Worm (Caenorhabditis elegans) whole organism, L1 larva: ENCODE measurements around the gene C33E10.8.
"Not testable (repeated sequence)": the region's sequence is repeated elsewhere in the genome, so short reads cannot be mapped to it uniquely, and the experiment has no call there.

Experiments
- C04F5.9 ChIP-seq: sonication (generic microtip); optimal IDR thresholded peaks from 2 replicates; lab custom pipeline; 2016; ENCODE audit warnings: missing genetic modification characterization, missing compliant biosample characterization
- C34B4.2 ChIP-seq: sonication (generic microtip); optimal IDR thresholded peaks from 2 replicates; lab custom pipeline; 2017; ENCODE audit warnings: mild to moderate bottlenecking, missing genetic modification characterization, missing compliant biosample characterization
- F16B12.6 ChIP-seq: fragments of 150-350 bp; optimal IDR thresholded peaks from 2 replicates; lab custom pipeline; 2014; ENCODE audit warnings: missing biosample characterization, missing genetic modification characterization
- aha-1 ChIP-seq: fragments of 150-350 bp; optimal IDR thresholded peaks from 2 replicates; lab custom pipeline; 2014; ENCODE audit warnings: missing biosample characterization, missing genetic modification characterization
- alr-1 ChIP-seq: fragments of 200-800 bp; sonication (Bioruptor generic); optimal IDR thresholded peaks from 2 replicates; lab custom pipeline; 2018; ENCODE audit warnings: borderline replicate concordance, mild to moderate bottlenecking, missing genetic modification characterization, missing compliant biosample characterization
- aly-2 ChIP-seq: fragments of 150-350 bp; optimal IDR thresholded peaks from 2 replicates; lab custom pipeline; 2014; ENCODE audit warnings: missing biosample characterization, missing genetic modification characterization
- efl-1 ChIP-seq, 4 experiments: fragments of 150-350 bp; optimal IDR thresholded peaks in 3 of 4; peaks in 1 of 4; 1 replicate in 1 of 4; 2 replicates in 3 of 4; lab custom pipeline; 2014; ENCODE audit warnings: missing biosample characterization in 2 of 4, missing genetic modification characterization in 2 of 4, missing genetic modification reagents in 2 of 4
- elt-2 ChIP-seq: sonication (generic microtip); optimal IDR thresholded peaks from 2 replicates; lab custom pipeline; 2016; ENCODE audit warnings: missing genetic modification characterization, mild to moderate bottlenecking, inconsistent platforms, missing compliant biosample characterization, missing genetic modification reagents
- fkh-10 ChIP-seq: sonication (generic microtip); optimal IDR thresholded peaks from 2 replicates; lab custom pipeline; 2017; ENCODE audit warnings: missing biosample characterization, missing genetic modification reagents, missing genetic modification characterization
- grh-1 ChIP-seq: fragments of 200-800 bp; sonication (Bioruptor generic); IDR thresholded peaks from 2 replicates; pipeline ENCODE4 v1.3.6; 2022; ENCODE audit warnings: missing genetic modification reagents, missing genetic modification characterization, missing compliant biosample characterization
- hlh-4 ChIP-seq: sonication (generic microtip); optimal IDR thresholded peaks from 2 replicates; lab custom pipeline; 2016; ENCODE audit warnings: mild to moderate bottlenecking, missing genetic modification characterization, missing compliant biosample characterization
- hpl-2 ChIP-seq: fragments of 150-350 bp; optimal IDR thresholded peaks from 2 replicates; lab custom pipeline; 2014; ENCODE audit warnings: missing biosample characterization, missing genetic modification reagents, missing genetic modification characterization
- irx-1 ChIP-seq: sonication (generic microtip); optimal IDR thresholded peaks from 2 replicates; lab custom pipeline; 2016; ENCODE audit warnings: missing genetic modification characterization, missing compliant biosample characterization
- isw-1 ChIP-seq: fragments of 200-800 bp; sonication (Bioruptor generic); IDR thresholded peaks from 2 replicates; pipeline ENCODE4 v1.3.6; 2022; ENCODE audit warnings: missing genetic modification characterization, missing compliant biosample characterization
- lin-14 ChIP-seq: fragments of 200-800 bp; sonication (Bioruptor generic); optimal IDR thresholded peaks from 2 replicates; lab custom pipeline; 2018; ENCODE audit warnings: mild to moderate bottlenecking, missing genetic modification characterization, moderate library complexity, missing compliant biosample characterization
- lin-35 ChIP-seq, 2 experiments: fragments of 150-350 bp; optimal IDR thresholded peaks; 2 replicates each; lab custom pipeline; 2014; ENCODE audit warnings: missing biosample characterization in 2 of 2, missing genetic modification characterization in 2 of 2, missing genetic modification reagents in 2 of 2
- lsy-2 ChIP-seq, 2 experiments: fragments of 150-350 bp; optimal IDR thresholded peaks; 2 replicates each; lab custom pipeline; 2014; ENCODE audit warnings: missing biosample characterization in 2 of 2, missing genetic modification characterization in 2 of 2
- mef-2 ChIP-seq: fragments of 150-350 bp; optimal IDR thresholded peaks from 2 replicates; lab custom pipeline; 2014; ENCODE audit warnings: missing biosample characterization, missing genetic modification characterization
- nhr-11 ChIP-seq: fragments of 150-350 bp; optimal IDR thresholded peaks from 2 replicates; lab custom pipeline; 2014; ENCODE audit warnings: missing biosample characterization, missing genetic modification characterization
- nhr-19 ChIP-seq: fragments of 200-800 bp; sonication (Bioruptor generic); conservative IDR thresholded peaks from 2 replicates; pipeline ENCODE4 v1.3.6; 2022; ENCODE audit warnings: missing genetic modification characterization, missing compliant biosample characterization
- nhr-237 ChIP-seq: fragments of 150-350 bp; optimal IDR thresholded peaks from 2 replicates; lab custom pipeline; 2014; ENCODE audit warnings: missing biosample characterization, missing genetic modification characterization
- nhr-84 ChIP-seq: sonication (generic microtip); optimal IDR thresholded peaks from 2 replicates; lab custom pipeline; 2017; ENCODE audit warnings: missing biosample characterization, missing genetic modification characterization
- nhr-85 ChIP-seq: sonication (generic microtip); peaks from one replicate; lab custom pipeline; 2016; ENCODE audit warnings: missing genetic modification characterization, inconsistent platforms, missing compliant biosample characterization
- nhr-90 ChIP-seq: sonication (generic microtip); optimal IDR thresholded peaks from 2 replicates; lab custom pipeline; 2016; ENCODE audit warnings: mild to moderate bottlenecking, missing genetic modification characterization, missing compliant biosample characterization; ENCODE audit not compliant: poor library complexity
- rnt-1 ChIP-seq: sonication (generic microtip); optimal IDR thresholded peaks from 2 replicates; lab custom pipeline; 2016; ENCODE audit warnings: mild to moderate bottlenecking, missing genetic modification characterization, moderate library complexity, missing compliant biosample characterization
- snpc-4 ChIP-seq: fragments of 150-350 bp; optimal IDR thresholded peaks from 2 replicates; lab custom pipeline; 2014; ENCODE audit warnings: missing biosample characterization, missing genetic modification characterization
- snu-23 ChIP-seq: sonication (generic microtip); optimal IDR thresholded peaks from 2 replicates; lab custom pipeline; 2016; ENCODE audit warnings: missing genetic modification characterization, missing compliant biosample characterization
- sptf-1 ChIP-seq: fragments of 150-350 bp; optimal IDR thresholded peaks from 2 replicates; lab custom pipeline; 2014; ENCODE audit warnings: missing biosample characterization, missing genetic modification characterization
- tbx-2 ChIP-seq: sonication (generic microtip); optimal IDR thresholded peaks from 2 replicates; lab custom pipeline; 2016; ENCODE audit warnings: missing genetic modification characterization, missing compliant biosample characterization
- unc-98 ChIP-seq: fragments of 200-800 bp; sonication (Bioruptor generic); IDR thresholded peaks from 2 replicates; pipeline ENCODE4 v1.3.6; 2022; ENCODE audit warnings: missing genetic modification characterization, missing compliant biosample characterization
- zag-1 ChIP-seq: fragments of 150-350 bp; optimal IDR thresholded peaks from 2 replicates; lab custom pipeline; 2014; ENCODE audit warnings: missing biosample characterization, missing genetic modification characterization
- zip-4 ChIP-seq: fragments of 200-800 bp; sonication (Bioruptor generic); optimal IDR thresholded peaks from 2 replicates; lab custom pipeline; 2018; ENCODE audit warnings: mild to moderate bottlenecking, missing genetic modification characterization, moderate library complexity, missing compliant biosample characterization

The C33E10.8 gene

ce11 chrX:17304920-17305319, 10.3 kb upstream of the C33E10.8 start, which contains the start of gene C33E10.1:
Gene C33E10.1 (plus strand): TSS chrX:17305220.
- TF ChIP-seq C34B4.2; nhr-85 (tag; lab: Kevin White, UChicago); hlh-4: not testable (repeated sequence)

DNA sequence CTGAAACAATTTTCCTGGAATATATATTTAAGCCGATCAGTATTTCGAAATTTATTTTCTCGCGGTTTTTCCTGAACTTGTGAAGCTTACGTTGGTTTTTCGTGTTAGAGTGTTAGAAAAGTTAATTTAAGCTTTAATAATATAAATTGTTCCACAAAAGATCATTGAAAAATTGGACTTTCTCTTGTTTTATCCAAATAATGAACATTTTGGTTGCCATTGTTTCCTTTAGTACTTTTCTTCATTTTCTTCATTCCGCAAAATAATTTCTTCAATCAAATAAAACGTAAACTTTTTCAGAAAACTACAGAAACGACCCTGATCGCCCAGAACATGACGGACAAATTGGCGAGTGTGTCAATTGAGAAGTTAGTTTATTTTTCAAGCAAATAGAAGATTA, 7.8 kb upstream of the C33E10.8 start, which contains the start of gene fbxa-120:
TSS of gene fbxa-120 (plus strand) at position 301 of the 400 bp plus-strand sequence.
- no peak for TF ChIP-seq zag-1 (tag; lab: Kevin White, UChicago)
- no peak for TF ChIP-seq aha-1
- no peak for TF ChIP-seq snpc-4 (tag; lab: Kevin White, UChicago)
- TF ChIP-seq elt-2 (tag; lab: Kevin White, UChicago): no peak
- no peak for TF ChIP-seq tbx-2 (tag; lab: Kevin White, UChicago)
- TF ChIP-seq lin-14 (GFP tag; lab: Kevin White, UChicago): no peak
- no peak for TF ChIP-seq isw-1
- TF ChIP-seq irx-1: no peak
- TF ChIP-seq unc-98 (GFP tag; lab: Robert Waterston, UW): no peak
- no peak for TF ChIP-seq hpl-2 (GFP tag; lab: Kevin White, UChicago)
- TF ChIP-seq snu-23: no peak
- TF ChIP-seq zip-4 (GFP tag; lab: Kevin White, UChicago): no peak
- TF ChIP-seq rnt-1 (tag; lab: Kevin White, UChicago): no peak

ce11 chrX:17301900-17302299, 7.3 kb upstream of the C33E10.8 start, which contains the start of gene C33E10.10:
Gene C33E10.10 (minus strand): TSS chrX:17302000.
- TF ChIP-seq nhr-19 (GFP tag; lab: Robert Waterston, UW) (no peak), snu-23 (no peak), hlh-4 (no peak)

DNA sequence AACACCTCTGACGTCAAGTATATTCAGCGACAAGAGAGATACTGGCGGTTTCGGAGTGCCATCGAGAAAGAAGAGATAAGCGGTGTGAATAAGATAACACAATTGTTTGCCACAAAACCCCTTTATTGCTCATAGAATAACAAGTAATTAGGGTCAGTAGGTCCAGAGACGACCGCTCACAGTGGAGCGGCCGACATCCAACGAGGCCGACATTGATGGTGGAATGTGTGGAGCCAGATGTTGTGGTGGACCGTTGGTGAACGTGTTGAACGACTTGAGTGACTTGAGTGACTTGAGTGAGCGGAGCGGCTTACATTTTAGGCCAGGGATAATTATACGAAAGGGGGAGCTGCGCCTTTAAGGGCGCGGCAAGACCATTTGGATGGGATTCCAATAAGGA, 6.1 kb upstream of the C33E10.8 start:
- no peak for TF ChIP-seq efl-1 (optimal IDR thresholded peaks at IDR 0.05; lab: Kevin White, UChicago)
- no peak for TF ChIP-seq efl-1 (GFP tag; optimal IDR thresholded peaks at IDR 0.05 in 1 of 2; lab: Kevin White, UChicago)
- peak; percentile 91 for TF ChIP-seq snpc-4 (tag; lab: Kevin White, UChicago)

DNA sequence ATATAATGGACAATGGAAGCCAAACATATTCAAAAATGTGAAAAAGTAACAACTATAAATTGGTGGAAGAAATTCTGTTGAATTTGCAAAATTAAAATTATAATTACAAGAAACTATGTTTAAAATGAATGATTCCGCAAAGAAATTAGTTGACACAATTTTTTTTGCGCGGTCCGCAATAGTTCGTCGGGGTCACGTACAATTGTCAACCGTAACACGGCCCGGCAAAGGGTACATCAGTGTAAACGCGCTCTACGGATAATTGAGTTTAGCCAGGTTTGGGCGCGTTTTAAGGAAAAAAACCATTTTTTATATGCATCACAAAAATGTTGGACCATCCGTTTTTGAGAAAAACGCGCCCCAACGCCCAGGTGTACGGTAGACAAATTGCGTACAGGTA, 2.8 kb upstream of the C33E10.8 start:
- TF ChIP-seq lsy-2 (tag; optimal IDR thresholded peaks at IDR 0.05; lab: Kevin White, UChicago) (peak; percentile 6 to 88), F16B12.6 (tag; lab: Kevin White, UChicago) (peak; percentile 9), C34B4.2 (no peak), lin-35 (GFP tag; optimal IDR thresholded peaks at IDR 0.05; lab: Kevin White, UChicago) (peak in 1 of 2 experiments; percentile 5), nhr-85 (tag; lab: Kevin White, UChicago) (peak; percentile 0), lin-14 (GFP tag; lab: Kevin White, UChicago) (no peak)

- no peak for TF ChIP-seq sptf-1 (tag; lab: Kevin White, UChicago)
- no peak for TF ChIP-seq fkh-10 (GFP tag; lab: Kevin White, UChicago)
- no peak for TF ChIP-seq F16B12.6 (tag; lab: Kevin White, UChicago)
- TF ChIP-seq mef-2: no peak
- no peak for TF ChIP-seq hlh-4
- no peak for TF ChIP-seq nhr-237 (tag; lab: Kevin White, UChicago)
- no peak for TF ChIP-seq zag-1 (tag; lab: Kevin White, UChicago)
- no peak for TF ChIP-seq C04F5.9 (tag; lab: Kevin White, UChicago)
- TF ChIP-seq C34B4.2: no peak
- TF ChIP-seq nhr-11 (tag; lab: Kevin White, UChicago): no peak
- TF ChIP-seq nhr-90 (tag; lab: Kevin White, UChicago): no peak
- no peak for TF ChIP-seq hpl-2 (GFP tag; lab: Kevin White, UChicago)
- TF ChIP-seq rnt-1 (tag; lab: Kevin White, UChicago): no peak
- TF ChIP-seq isw-1: no peak
- TF ChIP-seq nhr-84 (tag; lab: Kevin White, UChicago): no peak
- TF ChIP-seq grh-1: no peak
- no peak for TF ChIP-seq aly-2 (tag; lab: Kevin White, UChicago)
- no peak for TF ChIP-seq nhr-85 (tag; lab: Kevin White, UChicago)
- TF ChIP-seq lin-14 (GFP tag; lab: Kevin White, UChicago): no peak
- TF ChIP-seq alr-1 (tag; lab: Kevin White, UChicago): no peak
These were observed 609 bp downstream of the C33E10.8 start for ce11 chrX:17294019-17294418.
